Worm (Caenorhabditis elegans) whole organism, young adult: ENCODE data around the gene F38E1.10.

Source experiments
- C06A6.2 ChIP-seq: fragments of 200-800 bp; sonication (Bioruptor generic); conservative IDR thresholded peaks from 2 replicates; pipeline ENCODE4 v1.3.6; 2022; ENCODE audit warnings: missing genetic modification characterization, missing compliant biosample characterization
- F23B12.7 ChIP-seq: sonication (generic microtip); optimal IDR thresholded peaks from 2 replicates; lab custom pipeline; 2017; ENCODE audit warnings: missing genetic modification characterization, mild to moderate bottlenecking, missing compliant biosample characterization, antibody characterized with exemption, moderate library complexity; ENCODE audit not compliant: insufficient read depth
- F37B4.10 ChIP-seq: fragments of 200-800 bp; sonication (Bioruptor generic); IDR thresholded peaks from 2 replicates; pipeline ENCODE4 v1.3.6; 2022; ENCODE audit warnings: missing genetic modification characterization, missing compliant biosample characterization
- F39B2.1 ChIP-seq: fragments of 200-800 bp; sonication (Bioruptor generic); IDR thresholded peaks from 2 replicates; pipeline ENCODE4 v1.3.6; 2022; ENCODE audit warnings: missing genetic modification reagents, missing genetic modification characterization, missing compliant biosample characterization
- Y56A3A.18 ChIP-seq: fragments of 200-800 bp; sonication (Bioruptor generic); IDR thresholded peaks from 2 replicates; pipeline ENCODE4 v1.3.6; 2022; ENCODE audit warnings: missing genetic modification reagents, missing genetic modification characterization, missing compliant biosample characterization
- Y67H2A.10 ChIP-seq: fragments of 200-800 bp; sonication (Bioruptor generic); conservative IDR thresholded peaks from 2 replicates; pipeline ENCODE4 v1.3.6; 2022; ENCODE audit warnings: missing genetic modification reagents, missing genetic modification characterization, missing compliant biosample characterization
- atf-7 ChIP-seq: sonication (generic microtip); optimal IDR thresholded peaks from 2 replicates; lab custom pipeline; 2017; ENCODE audit warnings: mild to moderate bottlenecking, missing genetic modification characterization, missing compliant biosample characterization
- bed-2 ChIP-seq: fragments of 200-800 bp; sonication (Bioruptor generic); IDR thresholded peaks from 2 replicates; pipeline ENCODE4 v1.3.6; 2022; ENCODE audit warnings: missing genetic modification reagents, missing genetic modification characterization, missing compliant biosample characterization
- ccch-3 ChIP-seq: fragments of 200-800 bp; sonication (Bioruptor generic); optimal IDR thresholded peaks from 2 replicates; lab custom pipeline; 2018; ENCODE audit warnings: mild to moderate bottlenecking, missing genetic modification characterization, missing compliant biosample characterization
- cebp-2 ChIP-seq: fragments of 200-800 bp; sonication (Bioruptor generic); IDR thresholded peaks from 2 replicates; pipeline ENCODE4 v1.3.6; 2022; ENCODE audit warnings: missing genetic modification characterization, missing compliant biosample characterization
- ceh-27 ChIP-seq: fragments of 200-800 bp; sonication (Bioruptor generic); optimal IDR thresholded peaks from 2 replicates; lab custom pipeline; 2018; ENCODE audit warnings: mild to moderate bottlenecking, missing genetic modification characterization, moderate library complexity, missing compliant biosample characterization
- ceh-40 ChIP-seq: fragments of 200-800 bp; sonication (Bioruptor generic); IDR thresholded peaks from 2 replicates; pipeline ENCODE4 v1.3.6; 2022; ENCODE audit warnings: missing genetic modification characterization, missing compliant biosample characterization
- ceh-58 ChIP-seq: fragments of 200-800 bp; sonication (Bioruptor generic); IDR thresholded peaks from 2 replicates; pipeline ENCODE4 v1.3.6; 2022; ENCODE audit warnings: missing genetic modification characterization, missing compliant biosample characterization
- egl-18 ChIP-seq: fragments of 200-800 bp; sonication (Bioruptor generic); IDR thresholded peaks from 2 replicates; pipeline ENCODE4 v1.3.6; 2022; ENCODE audit warnings: missing genetic modification reagents, missing genetic modification characterization, missing compliant biosample characterization
- him-1 ChIP-seq: sonication (generic microtip); optimal IDR thresholded peaks from 2 replicates; lab custom pipeline; 2016; ENCODE audit warnings: missing genotype, missing genetic modification reagents, missing genetic modification characterization, missing compliant biosample characterization
- hlh-12 ChIP-seq: sonication (generic microtip); optimal IDR thresholded peaks from 2 replicates; lab custom pipeline; 2016; ENCODE audit warnings: missing genetic modification characterization, missing compliant biosample characterization
- hmg-1.2 ChIP-seq: fragments of 200-800 bp; sonication (Bioruptor generic); IDR thresholded peaks from 2 replicates; pipeline ENCODE4 v1.3.6; 2022; ENCODE audit warnings: missing genetic modification reagents, missing genetic modification characterization, missing compliant biosample characterization
- hmg-20 ChIP-seq: fragments of 200-800 bp; sonication (Bioruptor generic); IDR thresholded peaks from 2 replicates; pipeline ENCODE4 v1.3.6; 2022; ENCODE audit warnings: missing genetic modification reagents, missing genetic modification characterization, missing compliant biosample characterization
- lag-1 ChIP-seq: fragments of 200-800 bp; sonication (Bioruptor generic); IDR thresholded peaks from 2 replicates; pipeline ENCODE4 v1.3.6; 2022; ENCODE audit warnings: missing genetic modification reagents, missing genetic modification characterization, missing compliant biosample characterization
- let-526 ChIP-seq: fragments of 200-800 bp; sonication (Bioruptor generic); IDR thresholded peaks from 2 replicates; pipeline ENCODE4 v1.3.6; 2022; ENCODE audit warnings: missing genetic modification reagents, missing genetic modification characterization, missing compliant biosample characterization
- lin-35 ChIP-seq, 3 experiments: fragments of 150-350 bp in 2 of 3; sonication (generic microtip) in 1 of 3; optimal IDR thresholded peaks; 2 replicates each; lab custom pipeline; 2014 to 2018; ENCODE audit warnings: missing biosample characterization in 3 of 3, missing genetic modification characterization in 3 of 3, missing genetic modification reagents in 3 of 3
- lin-40 ChIP-seq: sonication (generic microtip); optimal IDR thresholded peaks from 2 replicates; lab custom pipeline; 2016; ENCODE audit warnings: missing genetic modification characterization, mild to moderate bottlenecking, missing compliant biosample characterization, missing genotype, missing genetic modification reagents
- lir-1 ChIP-seq: fragments of 200-800 bp; sonication (Bioruptor generic); conservative IDR thresholded peaks from 2 replicates; pipeline ENCODE4 v1.3.6; 2022; ENCODE audit warnings: missing genetic modification reagents, missing genetic modification characterization, missing compliant biosample characterization
- lsl-1 ChIP-seq: fragments of 200-800 bp; sonication (Bioruptor generic); optimal IDR thresholded peaks from 2 replicates; lab custom pipeline; 2018; ENCODE audit warnings: mild to moderate bottlenecking, missing genetic modification characterization, moderate library complexity, missing compliant biosample characterization
- madf-3 ChIP-seq: fragments of 200-800 bp; sonication (Bioruptor generic); IDR thresholded peaks from 2 replicates; pipeline ENCODE4 v1.3.6; 2022; ENCODE audit warnings: missing genetic modification reagents, missing genetic modification characterization, missing compliant biosample characterization
- madf-8 ChIP-seq: fragments of 200-800 bp; sonication (Bioruptor generic); conservative IDR thresholded peaks from 2 replicates; pipeline ENCODE4 v1.3.6; 2022; ENCODE audit warnings: missing genetic modification reagents, missing genetic modification characterization, missing compliant biosample characterization
- nhr-80 ChIP-seq: sonication (generic microtip); optimal IDR thresholded peaks from 2 replicates; lab custom pipeline; 2016; ENCODE audit warnings: missing genetic modification characterization, missing compliant biosample characterization
- nhr-90 ChIP-seq: sonication (generic microtip); optimal IDR thresholded peaks from 2 replicates; lab custom pipeline; 2016; ENCODE audit warnings: missing genotype, mild to moderate bottlenecking, missing genetic modification characterization, missing compliant biosample characterization
- pha-4 ChIP-seq: fragments of 150-350 bp; sonication (generic microtip); optimal IDR thresholded peaks from 2 replicates; lab custom pipeline; 2014; ENCODE audit warnings: missing biosample characterization, missing genetic modification reagents, missing genetic modification characterization
- rec-8 ChIP-seq, 2 experiments: sonication (generic microtip); optimal IDR thresholded peaks; 2 replicates each; lab custom pipeline; 2016; ENCODE audit warnings: mild to moderate bottlenecking in 2 of 2, missing genetic modification characterization in 2 of 2, missing genetic modification reagents in 2 of 2, missing genotype in 2 of 2, missing biosample characterization in 1 of 2, missing compliant biosample characterization in 1 of 2, moderate library complexity in 1 of 2
- sdz-38 ChIP-seq: sonication (generic microtip); optimal IDR thresholded peaks from 2 replicates; lab custom pipeline; 2016; ENCODE audit warnings: missing genotype, missing genetic modification characterization, missing compliant biosample characterization
- snpc-1.1 ChIP-seq: sonication (generic microtip); optimal IDR thresholded peaks from 2 replicates; lab custom pipeline; 2017; ENCODE audit warnings: missing genetic modification characterization, mild to moderate bottlenecking, missing compliant biosample characterization, antibody characterized with exemption, moderate library complexity, missing genotype, missing genetic modification reagents; ENCODE audit not compliant: insufficient read depth
- snpc-1.3 ChIP-seq: sonication (generic microtip); optimal IDR thresholded peaks from 2 replicates; lab custom pipeline; 2017; ENCODE audit warnings: missing genetic modification characterization, mild to moderate bottlenecking, missing compliant biosample characterization, antibody characterized with exemption, moderate library complexity, missing genotype, missing genetic modification reagents; ENCODE audit not compliant: insufficient read depth
- snpc-3.4 ChIP-seq: sonication (generic microtip); optimal IDR thresholded peaks from 2 replicates; lab custom pipeline; 2017; ENCODE audit warnings: missing genetic modification characterization, mild to moderate bottlenecking, missing compliant biosample characterization, antibody characterized with exemption, moderate library complexity, missing genotype, missing genetic modification reagents
- snpc-4 ChIP-seq, 5 experiments: fragments of 150-350 bp in 1 of 5; sonication (generic microtip) in 4 of 5; optimal IDR thresholded peaks; 2 replicates each; lab custom pipeline; 2014 to 2018; ENCODE audit warnings: missing genetic modification characterization in 5 of 5, missing biosample characterization in 3 of 5, antibody characterized with exemption in 2 of 5, mild to moderate bottlenecking in 2 of 5, missing compliant biosample characterization in 2 of 5, missing genotype in 2 of 5, moderate library complexity in 2 of 5, missing genetic modification reagents in 1 of 5
- somi-1 ChIP-seq: fragments of 200-800 bp; sonication (Bioruptor generic); optimal IDR thresholded peaks from 2 replicates; lab custom pipeline; 2018; ENCODE audit warnings: mild to moderate bottlenecking, missing genetic modification characterization, missing compliant biosample characterization
- tlf-1 ChIP-seq: fragments of 200-800 bp; sonication (Bioruptor generic); optimal IDR thresholded peaks from 2 replicates; lab custom pipeline; 2018; ENCODE audit warnings: mild to moderate bottlenecking, missing genetic modification characterization, missing compliant biosample characterization
- xnd-1 ChIP-seq: sonication (generic microtip); optimal IDR thresholded peaks from 2 replicates; lab custom pipeline; 2016; ENCODE audit warnings: missing genotype, missing genetic modification reagents, missing genetic modification characterization, missing compliant biosample characterization
- zim-3 ChIP-seq: sonication (generic microtip); optimal IDR thresholded peaks from 2 replicates; lab custom pipeline; 2017; ENCODE audit warnings: mild to moderate bottlenecking, missing genetic modification characterization, moderate library complexity, missing compliant biosample characterization
- ztf-6 ChIP-seq: fragments of 200-800 bp; sonication (Bioruptor generic); IDR thresholded peaks from 2 replicates; pipeline ENCODE4 v1.3.6; 2022; ENCODE audit warnings: missing genetic modification reagents, missing genetic modification characterization, missing compliant biosample characterization

The F38E1.10 gene

ce11 chrV:8359113-8359564, 16.2 kb downstream of the F38E1.10 start, which contains the start of gene mpdu-1 (continued):
- TF ChIP-seq snpc-1.1 (peak; percentile 57), nhr-90 (tag; lab: Kevin White, UChicago) (no peak), him-1 (peak; percentile 21), pha-4 (tag; lab: Kevin White, UChicago) (no peak), Y56A3A.18 (GFP tag; lab: Robert Waterston, UW) (no peak), tlf-1 (GFP tag; lab: Kevin White, UChicago) (no peak), Y67H2A.10 (GFP tag; lab: Robert Waterston, UW) (no peak), hmg-1.2 (no peak), snpc-4 (GFP tag; optimal IDR thresholded peaks at IDR 0.05; lab: Kevin White, UChicago) (peak; percentile 28), snpc-4 (tag; optimal IDR thresholded peaks at IDR 0.05; lab: Kevin White, UChicago) (peak in 2 of 4 experiments; percentile 72 to 82), ceh-40 (GFP tag; lab: Robert Waterston, UW) (no peak), lir-1 (GFP tag; lab: Robert Waterston, UW) (no peak), lag-1 (no peak), F37B4.10 (GFP tag; lab: Robert Waterston, UW) (no peak), lin-40 (tag; lab: Kevin White, UChicago) (peak; percentile 67), snpc-3.4 (tag; lab: Kevin White, UChicago) (peak; percentile 52), sdz-38 (no peak), zim-3 (tag; lab: Kevin White, UChicago) (no peak), nhr-80 (tag; lab: Kevin White, UChicago) (peak; percentile 67), ccch-3 (no peak), F39B2.1 (GFP tag; lab: Robert Waterston, UW) (no peak), bed-2 (no peak), ceh-27 (GFP tag; lab: Kevin White, UChicago) (no peak), xnd-1 (tag; lab: Kevin White, UChicago) (peak; percentile 29), lin-35 (GFP tag; optimal IDR thresholded peaks at IDR 0.05; lab: Kevin White, UChicago) (no peak), hmg-20 (GFP tag; lab: Robert Waterston, UW) (no peak), cebp-2 (GFP tag; lab: Robert Waterston, UW) (no peak), somi-1 (GFP tag; lab: Kevin White, UChicago) (no peak), madf-8 (GFP tag; lab: Robert Waterston, UW) (no peak), let-526 (GFP tag; lab: Robert Waterston, UW) (no peak), egl-18 (GFP tag; lab: Robert Waterston, UW) (no peak), F23B12.7 (tag; lab: Kevin White, UChicago) (peak; percentile 74), lsl-1 (GFP tag; lab: Kevin White, UChicago) (peak; percentile 42)

- TF ChIP-seq ztf-6 (GFP tag; lab: Robert Waterston, UW): no peak
- no peak for TF ChIP-seq C06A6.2 (GFP tag; lab: Robert Waterston, UW)
- TF ChIP-seq rec-8 (tag; optimal IDR thresholded peaks at IDR 0.05; lab: Kevin White, UChicago): no peak
- TF ChIP-seq ceh-58: no peak
- no peak for TF ChIP-seq xnd-1 (tag; lab: Kevin White, UChicago)
- TF ChIP-seq lag-1: no peak
- TF ChIP-seq snpc-1.3: no peak
- TF ChIP-seq madf-3 (GFP tag; lab: Robert Waterston, UW): no peak
- no peak for TF ChIP-seq atf-7 (tag; lab: Kevin White, UChicago)
- TF ChIP-seq hlh-12 (tag; lab: Kevin White, UChicago): no peak
Observed at ce11 chrV:8358702-8359101, 16.6 kb downstream of the F38E1.10 start.
